Worm (Caenorhabditis elegans): ENCODE data around the gene penr-1.

The penr-1 gene

DNA sequence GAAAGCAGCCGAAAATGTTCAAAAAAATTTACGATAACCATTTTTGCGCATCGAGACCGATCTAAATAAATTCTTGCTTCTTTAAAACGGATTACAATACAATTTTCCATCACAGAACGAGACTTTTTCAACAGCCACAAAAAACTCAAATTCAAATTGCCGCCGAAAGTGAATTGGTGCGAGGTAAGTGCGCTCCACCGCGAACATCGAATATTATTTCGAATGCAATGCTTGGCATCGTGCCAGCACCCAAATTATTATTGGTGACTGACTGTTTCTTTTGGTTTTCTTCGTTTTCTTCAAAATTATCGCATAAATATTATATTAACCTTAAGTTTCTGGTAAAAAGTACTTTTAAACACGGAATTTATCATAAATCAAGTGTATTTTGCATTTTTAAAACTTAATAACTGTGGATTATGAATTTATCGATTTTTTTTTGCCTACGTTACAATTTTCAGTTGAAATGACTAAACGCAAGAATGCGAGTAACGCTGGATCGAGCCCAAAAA is at the start of gene penr-1:
Gene penr-1, plus strand, starts transcription at position 462 of the 512 bp plus-strand sequence.
- TF ChIP-seq ceh-14 (tag; optimal IDR thresholded peaks at IDR 0.05) = no peak
- no peak for TF ChIP-seq eyg-1 (tag; optimal IDR thresholded peaks at IDR 0.05)
- TF ChIP-seq nhr-232 (tag; optimal IDR thresholded peaks at IDR 0.05) = no peak
- no peak for TF ChIP-seq dmd-4 (tag; optimal IDR thresholded peaks at IDR 0.05; ENCODE audit: borderline replicate concordance)
- no peak for TF ChIP-seq ets-4 (tag; optimal IDR thresholded peaks at IDR 0.05)
- no peak for TF ChIP-seq dve-1 (tag; optimal IDR thresholded peaks at IDR 0.05)
- TF ChIP-seq T23F11.4 (GFP tag; optimal IDR thresholded peaks at IDR 0.05) = no peak
- TF ChIP-seq hlh-15 (tag; optimal IDR thresholded peaks at IDR 0.05) = no peak
- no peak for TF ChIP-seq C08G9.2 (tag; optimal IDR thresholded peaks at IDR 0.05)
- TF ChIP-seq unc-86 (tag; optimal IDR thresholded peaks at IDR 0.05) = no peak
- no peak for TF ChIP-seq ahr-1 (tag; optimal IDR thresholded peaks at IDR 0.05)
- no peak for TF ChIP-seq pha-2 (tag; optimal IDR thresholded peaks at IDR 0.05)
- TF ChIP-seq F13H6.1 (tag; optimal IDR thresholded peaks at IDR 0.05) = no peak
- TF ChIP-seq syd-9 (tag; optimal IDR thresholded peaks at IDR 0.05) = no peak
- TF ChIP-seq sox-2 (GFP tag; IDR thresholded peaks at IDR 0.05) = no peak
- TF ChIP-seq fkh-10 (GFP tag; optimal IDR thresholded peaks at IDR 0.05) = no peak
- no peak for TF ChIP-seq nhr-11 (tag; optimal IDR thresholded peaks at IDR 0.05)
- TF ChIP-seq ceh-48 (tag; optimal IDR thresholded peaks at IDR 0.05) = peak; percentile 7
- no peak for TF ChIP-seq hlh-13 (GFP tag; optimal IDR thresholded peaks at IDR 0.05)
- peak; percentile 10 for TF ChIP-seq ceh-31 (tag; optimal IDR thresholded peaks at IDR 0.05)
- TF ChIP-seq che-1 (tag; optimal IDR thresholded peaks at IDR 0.05) = no peak
- TF ChIP-seq lim-6 (tag; optimal IDR thresholded peaks at IDR 0.05) = no peak
- no peak for TF ChIP-seq sdc-2 (tag; optimal IDR thresholded peaks at IDR 0.05)
- no peak for TF ChIP-seq hlh-30 (tag; optimal IDR thresholded peaks at IDR 0.05; ENCODE audit: insufficient read depth)
- no peak for TF ChIP-seq C38D4.7 (GFP tag; optimal IDR thresholded peaks at IDR 0.05)
- no peak for TF ChIP-seq hlh-6 (tag; optimal IDR thresholded peaks at IDR 0.05)
- TF ChIP-seq pax-1 (tag; optimal IDR thresholded peaks at IDR 0.05) = no peak
- TF ChIP-seq unc-55 (GFP tag; optimal IDR thresholded peaks at IDR 0.05) = peak; percentile 22
- TF ChIP-seq nfya-1 (tag; optimal IDR thresholded peaks at IDR 0.05) = peak; percentile 20
- no peak for TF ChIP-seq ceh-9 (tag; optimal IDR thresholded peaks at IDR 0.05)
- peak; percentile 64 for TF ChIP-seq unc-42 (tag; optimal IDR thresholded peaks at IDR 0.05)
- no peak for TF ChIP-seq K02D7.2 (tag; optimal IDR thresholded peaks at IDR 0.05)
- no peak for TF ChIP-seq ceh-24 (tag; optimal IDR thresholded peaks at IDR 0.05)
- TF ChIP-seq ceh-34 (tag; optimal IDR thresholded peaks at IDR 0.05) = no peak
- no peak for TF ChIP-seq fkh-6 (tag; optimal IDR thresholded peaks at IDR 0.05)
- no peak for TF ChIP-seq mec-3 (tag; optimal IDR thresholded peaks at IDR 0.05; ENCODE audit: borderline replicate concordance)

DNA sequence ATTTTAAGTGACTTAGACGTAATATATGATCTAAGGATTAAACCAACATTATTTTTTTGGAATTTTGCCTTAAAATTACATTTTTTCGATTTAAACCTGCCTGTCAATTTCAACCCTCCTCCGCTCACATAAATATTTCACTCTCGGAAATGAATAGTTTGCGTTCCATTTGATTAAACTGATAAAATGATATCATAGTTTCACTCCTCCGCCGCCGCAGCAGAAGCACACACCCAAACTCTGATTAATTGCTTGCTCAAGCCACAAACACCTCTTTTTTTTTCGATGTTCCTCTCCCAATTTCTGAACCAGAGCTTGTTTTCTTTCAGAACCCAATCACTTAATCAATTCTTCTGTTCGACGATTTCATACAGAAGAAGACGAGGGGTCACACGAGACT is 46.2 kb upstream of the penr-1 start, which contains the start of gene Y49G5B.1:
Gene Y49G5B.1, plus strand, starts transcription at position 324 of the 400 bp plus-strand sequence.
- TF ChIP-seq ceh-45 (GFP tag; IDR thresholded peaks at IDR 0.05) (no peak), zip-5 (tag; optimal IDR thresholded peaks at IDR 0.05) (no peak), rnt-1 (tag; optimal IDR thresholded peaks at IDR 0.05) (no peak)

DNA sequence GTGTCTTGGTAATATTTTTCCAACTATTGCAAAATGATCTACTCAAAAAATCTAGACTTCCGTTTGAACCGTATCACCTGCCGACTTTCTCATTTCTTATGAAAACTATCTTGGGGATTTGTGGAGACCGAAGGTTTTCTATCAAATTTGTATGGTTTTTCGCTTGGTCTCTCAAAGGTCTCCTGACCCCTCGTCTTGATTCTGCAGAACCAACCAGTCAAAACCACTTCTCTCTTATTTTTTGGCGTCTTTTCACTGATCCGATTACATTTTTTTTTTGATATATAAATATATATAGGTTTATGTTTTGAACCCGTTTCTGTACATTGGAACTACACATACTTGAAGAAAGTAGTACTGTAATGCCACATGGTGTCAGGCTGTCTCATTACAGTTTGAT is 43.6 kb upstream of the penr-1 start:
- TF ChIP-seq ttx-3 (tag; optimal IDR thresholded peaks at IDR 0.05) (no peak), unc-86 (tag; optimal IDR thresholded peaks at IDR 0.05) (no peak), sdc-2 (tag; optimal IDR thresholded peaks at IDR 0.05) (no peak), tbx-2 (tag; optimal IDR thresholded peaks at IDR 0.05) (no peak), hlh-13 (GFP tag; optimal IDR thresholded peaks at IDR 0.05) (no peak), dve-1 (tag; optimal IDR thresholded peaks at IDR 0.05) (no peak), dmd-4 (tag; optimal IDR thresholded peaks at IDR 0.05; ENCODE audit: borderline replicate concordance) (no peak), mec-3 (tag; optimal IDR thresholded peaks at IDR 0.05; ENCODE audit: borderline replicate concordance) (no peak), pha-4 (tag; optimal IDR thresholded peaks at IDR 0.05) (no peak), elt-4 (tag; optimal IDR thresholded peaks at IDR 0.05) (no peak), ceh-19 (GFP tag; optimal IDR thresholded peaks at IDR 0.05) (no peak), nhr-232 (tag; optimal IDR thresholded peaks at IDR 0.05) (no peak), unc-55 (GFP tag; optimal IDR thresholded peaks at IDR 0.05) (no peak), lin-11 (tag; optimal IDR thresholded peaks at IDR 0.05) (no peak), tbx-7 (tag; optimal IDR thresholded peaks at IDR 0.05) (no peak)

Data from whole organism, late embryonic.